Worm (Caenorhabditis elegans) whole organism, mixed stage, embryonic: ENCODE results near the gene nck-1.

Experiments
- bed-3 ChIP-seq: fragments of 200-800 bp; sonication (Bioruptor generic); optimal IDR thresholded peaks from 3 replicates; lab custom pipeline; 2018; ENCODE audit warnings: mild to moderate bottlenecking, missing genetic modification characterization, moderate library complexity, missing compliant biosample characterization
- ces-1 ChIP-seq: fragments of 150-350 bp; optimal IDR thresholded peaks from 2 replicates; lab custom pipeline; 2014; ENCODE audit warnings: missing biosample characterization, missing genetic modification reagents, missing genetic modification characterization
- elt-3 ChIP-seq: fragments of 150-350 bp; optimal IDR thresholded peaks from 2 replicates; lab custom pipeline; 2014; ENCODE audit warnings: missing biosample characterization, missing genetic modification characterization
- lin-13 ChIP-seq: fragments of 150-350 bp; optimal IDR thresholded peaks from 2 replicates; lab custom pipeline; 2014; ENCODE audit warnings: missing biosample characterization, missing genetic modification characterization
- lsy-2 ChIP-seq: fragments of 150-350 bp; optimal IDR thresholded peaks from 2 replicates; lab custom pipeline; 2014; ENCODE audit warnings: missing biosample characterization, missing genetic modification characterization
- mab-5 ChIP-seq: fragments of 150-350 bp; optimal IDR thresholded peaks from 2 replicates; lab custom pipeline; 2014; ENCODE audit warnings: missing biosample characterization, missing genetic modification characterization
- mep-1 ChIP-seq: fragments of 150-350 bp; optimal IDR thresholded peaks from 2 replicates; lab custom pipeline; 2017; ENCODE audit warnings: missing biosample characterization, missing genetic modification reagents, missing genetic modification characterization, inconsistent platforms
- mls-2 ChIP-seq: sonication (generic microtip); optimal IDR thresholded peaks from 2 replicates; lab custom pipeline; 2016; ENCODE audit warnings: mild to moderate bottlenecking, missing genetic modification characterization, moderate library complexity, missing compliant biosample characterization
- nhr-237 ChIP-seq: fragments of 150-350 bp; optimal IDR thresholded peaks from 2 replicates; lab custom pipeline; 2014; ENCODE audit warnings: missing biosample characterization, missing genetic modification characterization
- nhr-76 ChIP-seq: sonication (generic microtip); optimal IDR thresholded peaks from 2 replicates; lab custom pipeline; 2017; ENCODE audit warnings: missing biosample characterization, missing genetic modification characterization
- snpc-4 ChIP-seq: fragments of 150-350 bp; optimal IDR thresholded peaks from 2 replicates; lab custom pipeline; 2014; ENCODE audit warnings: missing biosample characterization, missing genetic modification characterization
- unc-39 ChIP-seq: fragments of 150-350 bp; optimal IDR thresholded peaks from 2 replicates; lab custom pipeline; 2014; ENCODE audit warnings: missing biosample characterization, missing genetic modification characterization
- ztf-11 ChIP-seq: fragments of 150-350 bp; optimal IDR thresholded peaks from 2 replicates; lab custom pipeline; 2014; ENCODE audit warnings: missing biosample characterization, missing genetic modification characterization

- TF ChIP-seq ztf-11 (tag; lab: Kevin White, UChicago) = no peak
- TF ChIP-seq snpc-4 (tag; lab: Kevin White, UChicago) = no peak
- peak; percentile 59 for TF ChIP-seq ces-1 (GFP tag; lab: Kevin White, UChicago)
- no peak for TF ChIP-seq unc-39 (tag; lab: Kevin White, UChicago)
- no peak for TF ChIP-seq bed-3 (GFP tag; lab: Kevin White, UChicago)
- TF ChIP-seq lin-13 = no peak
- no peak for TF ChIP-seq mab-5
- no peak for TF ChIP-seq nhr-76 (tag; lab: Kevin White, UChicago)
- no peak for TF ChIP-seq lsy-2 (tag; lab: Kevin White, UChicago)
- TF ChIP-seq mep-1 (tag; lab: Kevin White, UChicago) = peak; percentile 1
- TF ChIP-seq elt-3 (tag; lab: Kevin White, UChicago) = no peak
- TF ChIP-seq nhr-237 (tag; lab: Kevin White, UChicago) = no peak
- peak; percentile 46 for TF ChIP-seq mls-2 (tag; lab: Kevin White, UChicago)
Observed at ce11 chrX:4145051-4145826, 8.0 kb downstream of the nck-1 start.
